Fruit fly (Drosophila melanogaster): ENCODE results near the gene CG9663.

The CG9663 gene

DNA sequence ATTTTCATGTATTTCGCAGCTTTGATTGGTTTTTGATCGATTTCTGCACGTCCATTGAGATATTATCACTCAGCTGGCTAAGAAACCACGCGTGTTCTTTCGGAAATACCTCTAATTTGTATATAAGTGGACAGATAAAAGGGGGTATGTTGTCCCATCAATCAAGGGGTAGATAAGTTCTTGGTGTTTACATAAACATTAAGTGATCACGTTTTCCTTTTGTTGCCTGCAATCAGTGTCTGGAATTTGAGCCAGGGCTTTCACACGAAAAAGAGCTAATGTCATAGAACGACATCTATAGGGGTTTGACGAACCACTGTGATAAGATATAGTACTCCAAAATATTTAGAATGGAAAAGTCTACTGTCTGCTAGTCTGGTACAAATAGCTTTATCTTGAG is 24.1 kb downstream of the CG9663 start:
- TF ChIP-seq Eip75B (GFP tag; optimal IDR thresholded peaks at IDR 0.05), result no peak
- TF ChIP-seq OdsH (GFP tag; optimal IDR thresholded peaks at IDR 0.05), result no peak
- no peak for TF ChIP-seq Sox14 (GFP tag; optimal IDR thresholded peaks at IDR 0.05)
- TF ChIP-seq dac (GFP tag; optimal IDR thresholded peaks at IDR 0.05), result no peak
- no peak for TF ChIP-seq CG11762 (GFP tag; optimal IDR thresholded peaks at IDR 0.05; ENCODE audit: insufficient read depth)
- no peak for TF ChIP-seq net (GFP tag; optimal IDR thresholded peaks at IDR 0.05)
- TF ChIP-seq CG8632 (GFP tag; optimal IDR thresholded peaks at IDR 0.05), result no peak
- no peak for TF ChIP-seq CG6163 (GFP tag; IDR thresholded peaks at IDR 0.05)
- TF ChIP-seq CG6792 (GFP tag; optimal IDR thresholded peaks at IDR 0.05), result no peak
- no peak for TF ChIP-seq CG10669 (GFP tag; optimal IDR thresholded peaks at IDR 0.05)
- TF ChIP-seq Sox15 (GFP tag; optimal IDR thresholded peaks at IDR 0.05), result no peak

DNA sequence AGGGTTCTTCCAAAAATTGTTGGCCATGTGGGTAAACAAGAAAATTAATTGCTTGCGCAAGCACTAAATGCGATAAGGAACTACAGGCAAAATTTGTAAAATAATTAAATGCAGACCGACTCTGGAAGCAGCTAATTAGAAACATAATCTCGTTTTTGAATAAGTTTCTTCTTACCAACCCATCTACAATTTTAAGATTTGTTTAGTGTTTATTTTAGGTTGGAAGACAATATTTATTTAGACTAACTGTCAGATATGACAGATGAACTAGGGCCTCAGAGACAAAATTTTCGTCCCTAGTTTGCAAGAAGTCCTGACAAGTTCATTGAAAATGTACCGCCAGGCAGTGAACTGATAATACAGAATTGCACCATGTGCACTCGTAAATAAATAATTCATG is 33.8 kb downstream of the CG9663 start, which contains the start of gene CG3347:
TSS of gene CG3347 (plus strand) at position 301 of the 400 bp plus-strand sequence.
- TF ChIP-seq CG8319 (GFP tag; optimal IDR thresholded peaks at IDR 0.05), result no peak

DNA sequence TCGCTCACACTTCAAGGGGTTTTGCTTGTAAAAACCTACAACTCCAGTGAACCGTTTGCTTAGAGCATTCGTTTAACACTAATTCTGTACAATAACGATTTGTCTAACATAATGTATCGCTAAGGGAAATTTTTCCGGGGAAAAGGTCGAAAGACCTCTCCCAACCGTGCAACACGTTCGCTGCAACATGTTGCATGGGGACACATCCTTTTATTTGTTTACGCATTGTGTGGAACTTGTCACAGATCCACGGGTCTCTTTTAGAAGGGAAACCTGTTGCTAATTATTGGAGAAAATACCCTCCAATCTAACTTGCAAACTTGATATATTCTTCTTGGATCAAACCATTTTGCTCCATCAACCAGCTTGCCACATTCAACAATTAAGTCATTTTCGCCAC is 37.3 kb downstream of the CG9663 start:
- no peak for TF ChIP-seq Hr38 (GFP tag; optimal IDR thresholded peaks at IDR 0.05)
- no peak for TF ChIP-seq cyc (GFP tag; optimal IDR thresholded peaks at IDR 0.05)
- TF ChIP-seq CG8632 (GFP tag; optimal IDR thresholded peaks at IDR 0.05), result no peak
- TF ChIP-seq Sox102F (GFP tag; optimal IDR thresholded peaks at IDR 0.05), result no peak
- TF ChIP-seq CG1621 (tag; optimal IDR thresholded peaks at IDR 0.05), result no peak
- no peak for TF ChIP-seq CG10631 (GFP tag; optimal IDR thresholded peaks at IDR 0.05)
- TF ChIP-seq CG3919 (GFP tag; optimal IDR thresholded peaks at IDR 0.05), result no peak
- no peak for TF ChIP-seq CG7368 (GFP tag; optimal IDR thresholded peaks at IDR 0.05)
- TF ChIP-seq CG31627 (GFP tag; optimal IDR thresholded peaks at IDR 0.05), result no peak
- no peak for TF ChIP-seq CG16779 (tag; optimal IDR thresholded peaks at IDR 0.05)
- no peak for TF ChIP-seq fd59A (GFP tag; optimal IDR thresholded peaks at IDR 0.05)

DNA sequence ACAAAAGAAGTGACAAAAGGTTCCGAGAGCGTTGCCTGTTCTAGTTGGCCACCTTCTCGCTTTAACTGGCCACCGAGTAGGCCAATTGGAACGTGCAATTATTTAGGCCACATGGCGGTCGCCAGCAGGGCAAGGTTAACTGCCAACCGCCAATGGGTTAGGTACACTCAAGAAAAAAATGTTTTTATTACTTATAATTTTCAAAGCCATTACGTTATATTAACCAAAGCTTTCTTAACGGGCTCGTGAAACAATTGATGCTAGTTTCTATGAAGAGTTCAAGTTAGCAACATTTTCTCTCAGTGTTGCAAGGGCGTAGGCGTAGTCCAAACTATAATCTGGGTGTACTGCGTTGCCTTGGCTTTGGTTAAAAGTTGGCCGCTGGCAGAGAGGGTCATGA is 56.9 kb downstream of the CG9663 start:
- TF ChIP-seq Gug (GFP tag; IDR thresholded peaks at IDR 0.05), result peak; percentile 33; the same call in 1 of the 2 replicates
- TF ChIP-seq Met (GFP tag; optimal IDR thresholded peaks at IDR 0.05), result no peak
- peak; percentile 60; the same call in 2 of the 3 replicates for TF ChIP-seq eg (GFP tag; IDR thresholded peaks at IDR 0.05)
- no peak for TF ChIP-seq Eip75B (GFP tag; optimal IDR thresholded peaks at IDR 0.05)
- peak; percentile 32; the same call in 1 of the 2 replicates for TF ChIP-seq CG11294 (GFP tag; IDR thresholded peaks at IDR 0.05)
- peak; percentile 6 for TF ChIP-seq CG32006 (GFP tag; optimal IDR thresholded peaks at IDR 0.05)
- TF ChIP-seq Eip78C (GFP tag), result peak; percentile 47
- peak; percentile 33; the same call in 1 of the 3 replicates for TF ChIP-seq CG6163 (GFP tag; IDR thresholded peaks at IDR 0.05)

All from whole organism, prepupa.